Fruit fly (Drosophila melanogaster) whole organism, embryonic: ENCODE results near the gene kay.
A peak's percentile ranks its signal among the peaks of the same experiment; 100 is the strongest.

Experiments
- Bteb2 ChIP-seq: fragments of 200-800 bp; sonication (Bioruptor generic); optimal IDR thresholded peaks from 2 replicates; lab custom pipeline; 2016; ENCODE audit warnings: missing biosample characterization, missing genetic modification characterization
- CG10543 ChIP-seq: fragments of 200-800 bp; sonication (Bioruptor generic); optimal IDR thresholded peaks from 3 replicates; lab custom pipeline; 2017; ENCODE audit warnings: missing biosample characterization, mild to moderate bottlenecking, missing genetic modification characterization, moderate library complexity
- CG10565 ChIP-seq: fragments of 200-800 bp; sonication (Bioruptor generic); optimal IDR thresholded peaks from 3 replicates; lab custom pipeline; 2016; ENCODE audit warnings: missing biosample characterization, mild to moderate bottlenecking, missing genetic modification characterization
- CG11085 ChIP-seq: fragments of 200-800 bp; sonication (Bioruptor generic); IDR thresholded peaks from 2 replicates; pipeline ENCODE4 v1.3.6; 2022; ENCODE audit warnings: missing biosample characterization, missing genetic modification characterization
- CG11723 ChIP-seq: fragments of 200-800 bp; sonication (Bioruptor generic); optimal IDR thresholded peaks from 2 replicates; lab custom pipeline; 2017; ENCODE audit warnings: missing biosample characterization, mild to moderate bottlenecking, missing genetic modification characterization
- CG13287 ChIP-seq: fragments of 200-800 bp; sonication (Bioruptor generic); IDR thresholded peaks from 2 replicates; pipeline ENCODE4 v1.3.6; 2022; ENCODE audit warnings: missing biosample characterization, missing genetic modification characterization; ENCODE audit not compliant: partially characterized antibody
- CG17361 ChIP-seq: fragments of 200-800 bp; sonication (Bioruptor generic); IDR thresholded peaks from 3 replicates; pipeline ENCODE4 v1.3.6; 2022; ENCODE audit warnings: missing biosample characterization, missing genetic modification characterization
- CG18262 ChIP-seq: fragments of 200-800 bp; optimal IDR thresholded peaks from 3 replicates; lab custom pipeline; 2019; ENCODE audit warnings: missing biosample characterization, mild to moderate bottlenecking, missing genetic modification characterization, moderate library complexity
- CG18599 ChIP-seq: fragments of 200-800 bp; sonication (Bioruptor generic); optimal IDR thresholded peaks from 3 replicates; lab custom pipeline; 2017; ENCODE audit warnings: missing biosample characterization, missing genetic modification characterization, mild to moderate bottlenecking, moderate library complexity, missing genetic modification reagents
- CG2678 ChIP-seq: fragments of 200-800 bp; sonication (Bioruptor generic); optimal IDR thresholded peaks from 3 replicates; lab custom pipeline; 2019; ENCODE audit warnings: missing biosample characterization, mild to moderate bottlenecking, missing genetic modification characterization, moderate library complexity
- CG30431 ChIP-seq: fragments of 200-800 bp; sonication (Bioruptor generic); optimal IDR thresholded peaks from 2 replicates; lab custom pipeline; 2017; ENCODE audit warnings: missing biosample characterization, missing genetic modification characterization
- CG3163 ChIP-seq: fragments of 200-800 bp; sonication (Bioruptor generic); optimal IDR thresholded peaks from 3 replicates; lab custom pipeline; 2016; ENCODE audit warnings: missing biosample characterization, missing genetic modification characterization
- CG34376 ChIP-seq: fragments of 200-800 bp; sonication (Bioruptor generic); optimal IDR thresholded peaks from 2 replicates; lab custom pipeline; 2018; ENCODE audit warnings: missing biosample characterization, mild to moderate bottlenecking, missing genetic modification characterization
- CG3995 ChIP-seq: fragments of 200-800 bp; sonication (Bioruptor generic); optimal IDR thresholded peaks from 3 replicates; lab custom pipeline; 2016; ENCODE audit warnings: missing biosample characterization, missing genetic modification characterization
- CG42726 ChIP-seq: fragments of 200-800 bp; sonication (Bioruptor generic); IDR thresholded peaks from 2 replicates; pipeline ENCODE4 v1.3.6; 2022; ENCODE audit warnings: missing biosample characterization, missing genetic modification characterization; ENCODE audit not compliant: partially characterized antibody
- CG4617 ChIP-seq: fragments of 200-800 bp; sonication (Bioruptor generic); optimal IDR thresholded peaks from 3 replicates; lab custom pipeline; 2016; ENCODE audit warnings: missing biosample characterization, missing genetic modification characterization, borderline replicate concordance
- CG4730 ChIP-seq: fragments of 200-800 bp; sonication (Bioruptor generic); IDR thresholded peaks from 2 replicates; pipeline ENCODE4 v1.3.6; 2022; ENCODE audit warnings: missing biosample characterization, missing genetic modification characterization
- CG6175 ChIP-seq: fragments of 200-800 bp; sonication (Bioruptor generic); IDR thresholded peaks from 3 replicates; pipeline ENCODE4 v1.3.6; 2022; ENCODE audit warnings: missing biosample characterization, missing genetic modification characterization
- CG9727 ChIP-seq: fragments of 200-800 bp; sonication (Bioruptor generic); optimal IDR thresholded peaks from 3 replicates; lab custom pipeline; 2017; ENCODE audit warnings: missing biosample characterization, mild to moderate bottlenecking, missing genetic modification characterization
- Doc2 ChIP-seq: fragments of 200-800 bp; sonication (Bioruptor generic); IDR thresholded peaks from 2 replicates; pipeline ENCODE4 v1.3.6; 2022; ENCODE audit warnings: missing biosample characterization, missing genetic modification characterization
- Doc3 ChIP-seq: fragments of 200-800 bp; sonication (Bioruptor generic); IDR thresholded peaks from 3 replicates; pipeline ENCODE4 v1.3.6; 2022; ENCODE audit warnings: missing biosample characterization, missing genetic modification characterization; ENCODE audit not compliant: partially characterized antibody
- Drgx ChIP-seq: fragments of 200-800 bp; sonication (Bioruptor generic); IDR thresholded peaks from 2 replicates; pipeline ENCODE4 v1.3.6; 2022; ENCODE audit warnings: missing biosample characterization, missing genetic modification characterization
- Gug ChIP-seq: fragments of 200-800 bp; sonication (Bioruptor generic); IDR thresholded peaks from 4 replicates; pipeline ENCODE4 v1.3.6; 2022; ENCODE audit warnings: missing biosample characterization, missing genetic modification characterization
- Hr3 ChIP-seq: fragments of 200-800 bp; sonication (Bioruptor generic); optimal IDR thresholded peaks from 3 replicates; lab custom pipeline; 2016; ENCODE audit warnings: missing biosample characterization, missing genetic modification characterization
- Hr39 ChIP-seq: fragments of >200 bp; optimal IDR thresholded peaks from 2 replicates; lab custom pipeline; 2017
- Hr51 ChIP-seq, 2 experiments: fragments of 200-800 bp; sonication (Bioruptor generic); optimal IDR thresholded peaks; 2 replicates in 1 of 2; 3 replicates in 1 of 2; lab custom pipeline; 2016 to 2018; ENCODE audit warnings: missing biosample characterization in 2 of 2, missing genetic modification characterization in 2 of 2, mild to moderate bottlenecking in 1 of 2, moderate library complexity in 1 of 2
- Hr78 ChIP-seq, 2 experiments: fragments of 200-800 bp in 1 of 2; fragments of >200 bp in 1 of 2; sonication (Bioruptor generic) in 1 of 2; optimal IDR thresholded peaks; 2 replicates each; lab custom pipeline; 2017 to 2019; ENCODE audit warnings: missing biosample characterization in 2 of 2, missing genetic modification characterization in 2 of 2, mild to moderate bottlenecking in 1 of 2, moderate library complexity in 1 of 2
- NfI ChIP-seq: fragments of 200-800 bp; sonication (Bioruptor generic); optimal IDR thresholded peaks from 3 replicates; lab custom pipeline; 2018; ENCODE audit warnings: missing biosample characterization, mild to moderate bottlenecking, missing genetic modification characterization, moderate library complexity
- Pdp1 ChIP-seq, 2 experiments: fragments of 200-800 bp; sonication (Bioruptor generic); optimal IDR thresholded peaks; 3 replicates each; lab custom pipeline; 2016; ENCODE audit warnings: missing biosample characterization in 2 of 2, missing genetic modification characterization in 2 of 2, mild to moderate bottlenecking in 1 of 2, moderate library complexity in 1 of 2
- Ptx1 ChIP-seq: fragments of 200-800 bp; sonication (Bioruptor generic); IDR thresholded peaks from 2 replicates; pipeline ENCODE4 v1.3.6; 2022; ENCODE audit warnings: missing biosample characterization, missing genetic modification characterization
- Spps ChIP-seq: fragments of 200-800 bp; sonication (Bioruptor generic); optimal IDR thresholded peaks from 2 replicates; lab custom pipeline; 2018; ENCODE audit warnings: missing biosample characterization, mild to moderate bottlenecking, missing genetic modification characterization
- Ssrp ChIP-seq: fragments of 200-800 bp; sonication (Bioruptor generic); optimal IDR thresholded peaks from 2 replicates; lab custom pipeline; 2018; ENCODE audit warnings: missing biosample characterization, mild to moderate bottlenecking, missing genetic modification characterization, moderate library complexity
- Taf1 ChIP-seq: fragments of 200-800 bp; sonication (Bioruptor generic); IDR thresholded peaks from 2 replicates; pipeline ENCODE4 v1.3.6; 2022; ENCODE audit warnings: missing biosample characterization, missing genetic modification characterization
- Trl ChIP-seq, 3 experiments: fragments of >200 bp in 2 of 3; fragments of 200-800 bp in 1 of 3; sonication (Bioruptor generic) in 1 of 3; optimal IDR thresholded peaks; 2 replicates in 1 of 3; 3 replicates in 2 of 3; lab custom pipeline; 2016 to 2017; ENCODE audit warnings: missing biosample characterization in 1 of 3, missing genetic modification characterization in 1 of 3
- abd-A ChIP-seq: fragments of 200-800 bp; sonication (Bioruptor generic); optimal IDR thresholded peaks from 3 replicates; lab custom pipeline; 2019; ENCODE audit warnings: missing biosample characterization, mild to moderate bottlenecking, missing genetic modification characterization, moderate library complexity
- cad ChIP-seq: fragments of >200 bp; optimal IDR thresholded peaks from 2 replicates; lab custom pipeline; 2017; ENCODE audit warnings: missing biosample characterization, missing genetic modification characterization
- chm ChIP-seq: fragments of 200-800 bp; sonication (Bioruptor generic); IDR thresholded peaks from 2 replicates; pipeline ENCODE4 v1.3.6; 2022; ENCODE audit warnings: missing biosample characterization, missing genetic modification characterization
- chn ChIP-seq: fragments of 200-800 bp; sonication (Bioruptor generic); optimal IDR thresholded peaks from 2 replicates; lab custom pipeline; 2016; ENCODE audit warnings: missing biosample characterization, missing genetic modification characterization
- dan ChIP-seq: fragments of 200-800 bp; sonication (Bioruptor generic); IDR thresholded peaks from 2 replicates; pipeline ENCODE4 v1.3.6; 2022; ENCODE audit warnings: missing biosample characterization, missing genetic modification characterization
- exex ChIP-seq: fragments of 200-800 bp; sonication (Bioruptor generic); optimal IDR thresholded peaks from 4 replicates; lab custom pipeline; 2018; ENCODE audit warnings: missing biosample characterization, mild to moderate bottlenecking, missing genetic modification characterization, moderate library complexity
- gce ChIP-seq: fragments of 200-800 bp; sonication (Bioruptor generic); IDR thresholded peaks from 3 replicates; pipeline ENCODE4 v1.3.6; 2022; ENCODE audit warnings: missing biosample characterization, missing genetic modification characterization
- gcm2 ChIP-seq: fragments of 200-800 bp; sonication (Bioruptor generic); optimal IDR thresholded peaks from 2 replicates; lab custom pipeline; 2016; ENCODE audit warnings: missing biosample characterization, missing genetic modification characterization
- kni ChIP-seq: fragments of 200-800 bp; sonication (Bioruptor generic); optimal IDR thresholded peaks from 3 replicates; lab custom pipeline; 2017; ENCODE audit warnings: mild to moderate bottlenecking, missing biosample characterization, missing genetic modification reagents, missing genetic modification characterization
- lab ChIP-seq: fragments of 200-800 bp; sonication (Bioruptor generic); optimal IDR thresholded peaks from 3 replicates; lab custom pipeline; 2017; ENCODE audit warnings: missing biosample characterization, missing genetic modification characterization, mild to moderate bottlenecking, moderate library complexity, missing genetic modification reagents
- mld ChIP-seq: fragments of 200-800 bp; sonication (Bioruptor generic); IDR thresholded peaks from 3 replicates; pipeline ENCODE4 v1.3.6; 2022; ENCODE audit warnings: missing biosample characterization, missing genetic modification characterization; ENCODE audit not compliant: partially characterized antibody
- p53 ChIP-seq: fragments of 200-800 bp; sonication (Bioruptor generic); optimal IDR thresholded peaks from 2 replicates; lab custom pipeline; 2016; ENCODE audit warnings: missing biosample characterization, missing genetic modification characterization
- slp2 ChIP-seq: fragments of 200-800 bp; sonication (Bioruptor generic); optimal IDR thresholded peaks from 2 replicates; lab custom pipeline; 2016; ENCODE audit warnings: missing biosample characterization, missing genetic modification characterization
- toy ChIP-seq: fragments of 200-800 bp; sonication (Bioruptor generic); IDR thresholded peaks from 2 replicates; pipeline ENCODE4 v1.3.6; 2022; ENCODE audit warnings: missing biosample characterization, missing genetic modification characterization
- zfh1 ChIP-seq: fragments of 200-800 bp; sonication (Bioruptor generic); IDR thresholded peaks from 3 replicates; pipeline ENCODE4 v1.3.6; 2022; ENCODE audit warnings: missing biosample characterization, missing genetic modification characterization

Gene kay

dm6 chr3R:29802753-29803313 lies 37.0 kb downstream of the kay start, which contains the start of the genes Etfb and CG7789 (continued):
- peak; percentile 78 for TF ChIP-seq Ptx1 (GFP tag; lab: Robert Waterston, UW)
- peak; percentile 74 for TF ChIP-seq exex (tag; lab: Kevin White, UChicago)
- TF ChIP-seq CG4730 (GFP tag; lab: Robert Waterston, UW): peak; percentile 66
- TF ChIP-seq zfh1 (GFP tag; lab: Robert Waterston, UW): peak; percentile 78
- no peak for TF ChIP-seq Hr39 (lab: Kevin White, UChicago)
- peak; percentile 63 for TF ChIP-seq CG3163
- TF ChIP-seq gce (GFP tag; lab: Robert Waterston, UW): no peak
- peak; percentile 83 for TF ChIP-seq Doc3 (GFP tag; lab: Robert Waterston, UW)
- peak; percentile 59 for TF ChIP-seq Bteb2 (GFP tag; lab: Kevin White, UChicago)
- no peak for TF ChIP-seq CG18262 (tag; lab: Kevin White, UChicago)
- peak; percentile 78 to 87 for TF ChIP-seq Pdp1 (GFP tag; optimal IDR thresholded peaks at IDR 0.05; lab: Kevin White, UChicago)
- no peak for TF ChIP-seq kni (GFP tag; lab: Kevin White, UChicago)
- TF ChIP-seq CG30431 (GFP tag; lab: Kevin White, UChicago): peak; percentile 39
- peak; percentile 69 for TF ChIP-seq chm (GFP tag; lab: Robert Waterston, UW)
- TF ChIP-seq mld: no peak
- no peak for TF ChIP-seq cad (GFP tag; lab: Kevin White, UChicago)
- TF ChIP-seq CG42726 (GFP tag; lab: Robert Waterston, UW): peak; percentile 60; the same call in 1 of the 2 replicates
- TF ChIP-seq CG6175: peak; percentile 51; the same call in 1 of the 3 replicates
- TF ChIP-seq CG34376: peak; percentile 80
- TF ChIP-seq slp2: no peak
- TF ChIP-seq gcm2: peak; percentile 61
- no peak for TF ChIP-seq CG2678 (tag; lab: Kevin White, UChicago)
- TF ChIP-seq Doc2 (GFP tag; lab: Robert Waterston, UW): no peak
- TF ChIP-seq Hr78 (GFP tag; optimal IDR thresholded peaks at IDR 0.05; lab: Kevin White, UChicago): no peak
- TF ChIP-seq Trl (optimal IDR thresholded peaks at IDR 0.05; lab: Kevin White, UChicago): no peak
- peak; percentile 67 for TF ChIP-seq Trl (GFP tag; optimal IDR thresholded peaks at IDR 0.05; lab: Kevin White, UChicago)
- no peak for TF ChIP-seq lab (GFP tag; lab: Kevin White, UChicago)
- peak; percentile 93 for TF ChIP-seq CG13287
- peak; percentile 77 for TF ChIP-seq Gug (GFP tag; lab: Robert Waterston, UW)
- TF ChIP-seq Taf1 (GFP tag; lab: Robert Waterston, UW): peak; percentile 76
- no peak for TF ChIP-seq CG11723 (GFP tag; lab: Kevin White, UChicago)
- TF ChIP-seq CG9727 (GFP tag; lab: Kevin White, UChicago): peak; percentile 61
- peak; percentile 74 for TF ChIP-seq Hr3 (GFP tag; lab: Kevin White, UChicago)
- no peak; the same call in 1 of the 3 replicates for TF ChIP-seq CG17361
- peak; percentile 91 for TF ChIP-seq CG4617
- TF ChIP-seq CG18599 (GFP tag; lab: Kevin White, UChicago): peak; percentile 36
- TF ChIP-seq CG10543 (GFP tag; lab: Kevin White, UChicago): peak; percentile 68
- no peak for TF ChIP-seq p53 (GFP tag; lab: Kevin White, UChicago)
- TF ChIP-seq chn (GFP tag; lab: Kevin White, UChicago): peak; percentile 51
- peak; percentile 86 for TF ChIP-seq NfI (GFP tag; lab: Kevin White, UChicago)
- TF ChIP-seq Drgx (GFP tag; lab: Robert Waterston, UW): peak; percentile 92
- no peak for TF ChIP-seq abd-A (tag; lab: Kevin White, UChicago)
- no peak for TF ChIP-seq dan (GFP tag; lab: Robert Waterston, UW)
- TF ChIP-seq Hr51 (GFP tag; optimal IDR thresholded peaks at IDR 0.05; lab: Kevin White, UChicago): peak in 1 of 2 experiments; percentile 48
- peak; percentile 61 for TF ChIP-seq CG3995
- no peak for TF ChIP-seq Spps
- TF ChIP-seq toy: no peak; the same call in 1 of the 2 replicates
- peak; percentile 64 for TF ChIP-seq Ssrp (tag; lab: Kevin White, UChicago)
- no peak for TF ChIP-seq CG10565 (GFP tag; lab: Kevin White, UChicago)
- peak; percentile 74; the same call in 1 of the 2 replicates for TF ChIP-seq CG11085 (GFP tag; lab: Robert Waterston, UW)
